Worm (Caenorhabditis elegans) whole organism, young adult: ENCODE data around the gene F13H10.3.

Experiments
- B0035.1 ChIP-seq: sonication (generic microtip); optimal IDR thresholded peaks from 2 replicates; lab custom pipeline; 2016; ENCODE audit warnings: missing genetic modification characterization, mild to moderate bottlenecking, missing compliant biosample characterization, missing genotype, missing genetic modification reagents
- D2030.7 ChIP-seq: fragments of 200-800 bp; sonication (Bioruptor generic); IDR thresholded peaks from 2 replicates; pipeline ENCODE4 v1.3.6; 2022; ENCODE audit warnings: missing genetic modification reagents, missing genetic modification characterization, missing compliant biosample characterization
- F10E7.11 ChIP-seq: sonication (generic microtip); optimal IDR thresholded peaks from 2 replicates; lab custom pipeline; 2017; ENCODE audit warnings: mild to moderate bottlenecking, missing genetic modification characterization, moderate library complexity, missing compliant biosample characterization
- F33H1.4 ChIP-seq: fragments of 200-800 bp; sonication (Bioruptor generic); IDR thresholded peaks from 2 replicates; pipeline ENCODE4 v1.3.6; 2022; ENCODE audit warnings: missing genetic modification reagents, missing genetic modification characterization, missing compliant biosample characterization
- F52B5.7 ChIP-seq: sonication (generic microtip); optimal IDR thresholded peaks from 2 replicates; lab custom pipeline; 2016; ENCODE audit warnings: mild to moderate bottlenecking, missing genetic modification characterization, missing compliant biosample characterization
- K12H6.12 ChIP-seq: fragments of 200-800 bp; sonication (Bioruptor generic); optimal IDR thresholded peaks from 2 replicates; lab custom pipeline; 2018; ENCODE audit warnings: mild to moderate bottlenecking, missing genetic modification characterization, missing compliant biosample characterization
- Y53G8AR.9 ChIP-seq: fragments of 200-800 bp; sonication (Bioruptor generic); conservative IDR thresholded peaks from 2 replicates; pipeline ENCODE4 v1.3.6; 2022; ENCODE audit warnings: missing genetic modification reagents, missing genetic modification characterization, missing compliant biosample characterization
- ZK185.1 ChIP-seq: sonication (generic microtip); optimal IDR thresholded peaks from 2 replicates; lab custom pipeline; 2016; ENCODE audit warnings: mild to moderate bottlenecking, missing genetic modification characterization, missing compliant biosample characterization; ENCODE audit not compliant: poor library complexity, severe bottlenecking
- attf-3 ChIP-seq: fragments of 200-800 bp; sonication (Bioruptor generic); conservative IDR thresholded peaks from 2 replicates; pipeline ENCODE4 v1.3.6; 2022; ENCODE audit warnings: missing genetic modification reagents, missing genetic modification characterization, missing compliant biosample characterization
- cebp-1 ChIP-seq, 2 experiments: fragments of 200-800 bp in 1 of 2; sonication (Bioruptor generic) in 1 of 2; sonication (generic microtip) in 1 of 2; IDR thresholded peaks in 1 of 2; optimal IDR thresholded peaks in 1 of 2; 2 replicates each; pipeline versions ENCODE4 v1.3.6 to Lab custom; 2017 to 2022; ENCODE audit warnings: missing compliant biosample characterization in 2 of 2, missing genetic modification characterization in 2 of 2, mild to moderate bottlenecking in 1 of 2, missing genetic modification reagents in 1 of 2, moderate library complexity in 1 of 2
- ceh-91 ChIP-seq: fragments of 200-800 bp; sonication (Bioruptor generic); IDR thresholded peaks from 2 replicates; pipeline ENCODE4 v1.3.6; 2022; ENCODE audit warnings: missing genetic modification reagents, missing genetic modification characterization, missing compliant biosample characterization
- efl-1 ChIP-seq: fragments of 150-350 bp; optimal IDR thresholded peaks from 2 replicates; lab custom pipeline; 2014; ENCODE audit warnings: missing biosample characterization, missing genetic modification reagents, missing genetic modification characterization
- ekl-4 ChIP-seq: fragments of 200-800 bp; sonication (Bioruptor generic); IDR thresholded peaks from 2 replicates; pipeline ENCODE4 v1.3.6; 2022; ENCODE audit warnings: missing genetic modification reagents, missing genetic modification characterization, missing compliant biosample characterization
- gei-17 ChIP-seq: fragments of 200-800 bp; sonication (Bioruptor generic); optimal IDR thresholded peaks from 2 replicates; lab custom pipeline; 2018; ENCODE audit warnings: mild to moderate bottlenecking, missing genetic modification characterization, missing compliant biosample characterization
- hmg-1.2 ChIP-seq: fragments of 200-800 bp; sonication (Bioruptor generic); IDR thresholded peaks from 2 replicates; pipeline ENCODE4 v1.3.6; 2022; ENCODE audit warnings: missing genetic modification reagents, missing genetic modification characterization, missing compliant biosample characterization
- hsf-1 ChIP-seq: fragments of 200-800 bp; sonication (Bioruptor generic); IDR thresholded peaks from 2 replicates; pipeline ENCODE4 v1.3.6; 2022; ENCODE audit warnings: missing genetic modification reagents, missing genetic modification characterization, missing compliant biosample characterization
- let-607 ChIP-seq, 2 experiments: fragments of 200-800 bp in 1 of 2; sonication (Bioruptor generic) in 1 of 2; sonication (generic microtip) in 1 of 2; optimal IDR thresholded peaks; 2 replicates each; lab custom pipeline; 2016 to 2018; ENCODE audit warnings: mild to moderate bottlenecking in 2 of 2, missing compliant biosample characterization in 2 of 2, missing genetic modification characterization in 2 of 2, moderate library complexity in 2 of 2, missing genotype in 1 of 2
- lsl-1 ChIP-seq: fragments of 200-800 bp; sonication (Bioruptor generic); optimal IDR thresholded peaks from 2 replicates; lab custom pipeline; 2018; ENCODE audit warnings: mild to moderate bottlenecking, missing genetic modification characterization, moderate library complexity, missing compliant biosample characterization
- madf-6 ChIP-seq: fragments of 200-800 bp; sonication (Bioruptor generic); IDR thresholded peaks from 2 replicates; pipeline ENCODE4 v1.3.6; 2022; ENCODE audit warnings: missing genetic modification reagents, missing genetic modification characterization, missing compliant biosample characterization
- madf-8 ChIP-seq: fragments of 200-800 bp; sonication (Bioruptor generic); conservative IDR thresholded peaks from 2 replicates; pipeline ENCODE4 v1.3.6; 2022; ENCODE audit warnings: missing genetic modification reagents, missing genetic modification characterization, missing compliant biosample characterization
- nfya-2 ChIP-seq: fragments of 200-800 bp; sonication (Bioruptor generic); IDR thresholded peaks from 2 replicates; pipeline ENCODE4 v1.3.6; 2022; ENCODE audit warnings: missing genetic modification reagents, missing genetic modification characterization, missing compliant biosample characterization
- nfyb-1 ChIP-seq: fragments of 200-800 bp; sonication (Bioruptor generic); IDR thresholded peaks from 2 replicates; pipeline ENCODE4 v1.3.6; 2022; ENCODE audit warnings: missing genetic modification reagents, missing genetic modification characterization, missing compliant biosample characterization
- pbrm-1 ChIP-seq: fragments of 200-800 bp; sonication (Bioruptor generic); IDR thresholded peaks from 2 replicates; pipeline ENCODE4 v1.3.6; 2022; ENCODE audit warnings: missing genetic modification reagents, missing genetic modification characterization, missing compliant biosample characterization
- rcor-1 ChIP-seq: fragments of 200-800 bp; sonication (Bioruptor generic); IDR thresholded peaks from 2 replicates; pipeline ENCODE4 v1.3.6; 2022; ENCODE audit warnings: missing genetic modification reagents, missing genetic modification characterization, missing compliant biosample characterization
- rec-8 ChIP-seq, 2 experiments: sonication (generic microtip); optimal IDR thresholded peaks; 2 replicates each; lab custom pipeline; 2016; ENCODE audit warnings: mild to moderate bottlenecking in 2 of 2, missing genetic modification characterization in 2 of 2, missing genetic modification reagents in 2 of 2, missing genotype in 2 of 2, missing biosample characterization in 1 of 2, missing compliant biosample characterization in 1 of 2, moderate library complexity in 1 of 2
- rpc-1 ChIP-seq, 2 experiments: fragments of 150-350 bp in 1 of 2; sonication (generic microtip) in 1 of 2; optimal IDR thresholded peaks; 2 replicates each; lab custom pipeline; 2014 to 2018; ENCODE audit warnings: missing biosample characterization in 1 of 2, missing genetic modification characterization in 1 of 2, missing genetic modification reagents in 1 of 2, missing genotype in 1 of 2
- snpc-1.3 ChIP-seq: sonication (generic microtip); optimal IDR thresholded peaks from 2 replicates; lab custom pipeline; 2017; ENCODE audit warnings: missing genetic modification characterization, mild to moderate bottlenecking, missing compliant biosample characterization, antibody characterized with exemption, moderate library complexity, missing genotype, missing genetic modification reagents; ENCODE audit not compliant: insufficient read depth
- xnd-1 ChIP-seq: sonication (generic microtip); optimal IDR thresholded peaks from 2 replicates; lab custom pipeline; 2016; ENCODE audit warnings: missing genotype, missing genetic modification reagents, missing genetic modification characterization, missing compliant biosample characterization
- zfh-2 ChIP-seq: fragments of 200-800 bp; sonication (Bioruptor generic); conservative IDR thresholded peaks from 2 replicates; pipeline ENCODE4 v1.3.6; 2022; ENCODE audit warnings: missing genetic modification reagents, missing genetic modification characterization, missing compliant biosample characterization
- ztf-22 ChIP-seq: fragments of 200-800 bp; sonication (Bioruptor generic); optimal IDR thresholded peaks from 2 replicates; lab custom pipeline; 2018; ENCODE audit warnings: mild to moderate bottlenecking, missing genetic modification characterization, moderate library complexity, missing compliant biosample characterization

Gene F13H10.3

ce11 chrIV:10987342-10987945 lies 28.3 kb downstream of the F13H10.3 start, which contains the start of gene Y43E12A.3:
Gene Y43E12A.3, plus strand, starts transcription at chrIV:10987895.
- TF ChIP-seq madf-6 (GFP tag; lab: Robert Waterston, UW) (peak; percentile 72), D2030.7 (GFP tag; lab: Robert Waterston, UW) (peak; percentile 24; the same call in 1 of the 2 replicates), ceh-91 (GFP tag; lab: Robert Waterston, UW) (peak; percentile 34; the same call in 1 of the 2 replicates), F33H1.4 (GFP tag; lab: Robert Waterston, UW) (peak; percentile 28; the same call in 1 of the 2 replicates), ekl-4 (GFP tag; lab: Robert Waterston, UW) (peak; percentile 60; the same call in 1 of the 2 replicates), Y53G8AR.9 (GFP tag; lab: Robert Waterston, UW) (0 out of 2 replicates have a peak, but pooled peaks have one; percentile 48), rcor-1 (GFP tag; lab: Robert Waterston, UW) (0 out of 2 replicates have a peak, but pooled peaks have one; percentile 5), hsf-1 (GFP tag; lab: Robert Waterston, UW) (0 out of 2 replicates have a peak, but pooled peaks have one; percentile 43), madf-8 (GFP tag; lab: Robert Waterston, UW) (peak; percentile 30; the same call in 1 of the 2 replicates)

- TF ChIP-seq F52B5.7 (tag; lab: Kevin White, UChicago) (no peak), B0035.1 (no peak), madf-6 (GFP tag; lab: Robert Waterston, UW) (peak; percentile 98), hsf-1 (GFP tag; lab: Robert Waterston, UW) (0 out of 2 replicates have a peak, but pooled peaks have one; percentile 31), pbrm-1 (GFP tag; lab: Robert Waterston, UW) (no peak), rcor-1 (GFP tag; lab: Robert Waterston, UW) (peak; percentile 43; the same call in 1 of the 2 replicates), lsl-1 (GFP tag; lab: Kevin White, UChicago) (peak; percentile 84), efl-1 (peak; percentile 59), D2030.7 (GFP tag; lab: Robert Waterston, UW) (peak; percentile 55), madf-8 (GFP tag; lab: Robert Waterston, UW) (peak; percentile 96), attf-3 (no peak), hmg-1.2 (GFP tag; lab: Robert Waterston, UW) (peak; percentile 18; the same call in 1 of the 2 replicates), xnd-1 (tag; lab: Kevin White, UChicago) (peak; percentile 84), F10E7.11 (no peak), ceh-91 (GFP tag; lab: Robert Waterston, UW) (peak; percentile 69), F33H1.4 (GFP tag; lab: Robert Waterston, UW) (peak; percentile 71)
- TF ChIP-seq, all 124 proteins: peak for 11
Observed at ce11 chrIV:10985568-10986035, 30.2 kb downstream of the F13H10.3 start, which contains the start of gene cyb-2.1. Gene cyb-2.1, plus strand, starts transcription at chrIV:10985985.

- TF ChIP-seq nfyb-1 = no peak
- TF ChIP-seq, all 124 proteins: peak for 0
Observed at ce11 chrIV:10981761-10982160, 34.0 kb downstream of the F13H10.3 start, which contains the start of gene Y43E12A.2. Gene Y43E12A.2, plus strand, starts transcription at chrIV:10982061.

- TF ChIP-seq hsf-1 (GFP tag; lab: Robert Waterston, UW) (peak; percentile 83), efl-1 (no peak), rpc-1 (optimal IDR thresholded peaks at IDR 0.05; lab: Kevin White, UChicago) (peak; percentile 24), rpc-1 (tag; optimal IDR thresholded peaks at IDR 0.05; lab: Kevin White, UChicago) (no peak), hmg-1.2 (GFP tag; lab: Robert Waterston, UW) (peak; percentile 46; the same call in 1 of the 2 replicates)
Observed at ce11 chrIV:10980628-10981027, 35.1 kb downstream of the F13H10.3 start.

ce11 chrIV:10979689-10980088 lies 36.1 kb downstream of the F13H10.3 start:
- TF ChIP-seq ztf-22 (GFP tag; lab: Kevin White, UChicago) (no peak), rec-8 (tag; optimal IDR thresholded peaks at IDR 0.05; lab: Kevin White, UChicago) (no peak), snpc-1.3 (tag; lab: Kevin White, UChicago) (no peak), K12H6.12 (tag; lab: Kevin White, UChicago) (peak; percentile 1), cebp-1 (GFP tag; IDR thresholded peaks at IDR 0.05; lab: Robert Waterston, UW) (no peak), cebp-1 (tag; optimal IDR thresholded peaks at IDR 0.05; lab: Kevin White, UChicago) (peak; percentile 19), gei-17 (GFP tag; lab: Kevin White, UChicago) (no peak), zfh-2 (0 out of 2 replicates have a peak, but pooled peaks have one; percentile 12), ZK185.1 (no peak), nfya-2 (no peak), let-607 (tag; optimal IDR thresholded peaks at IDR 0.05; lab: Kevin White, UChicago) (no peak)
